Worm (Caenorhabditis elegans) whole organism, young adult: ENCODE data around the gene Y38E10A.35.

Experiments used
- atf-7 ChIP-seq: sonication (generic microtip); optimal IDR thresholded peaks from 2 replicates; lab custom pipeline; 2017; ENCODE audit warnings: mild to moderate bottlenecking, missing genetic modification characterization, missing compliant biosample characterization
- attf-6 ChIP-seq: fragments of 200-800 bp; sonication (Bioruptor generic); IDR thresholded peaks from 2 replicates; pipeline ENCODE4 v1.3.6; 2022; ENCODE audit warnings: missing genetic modification reagents, missing genetic modification characterization, missing compliant biosample characterization
- ceh-100 ChIP-seq: fragments of 200-800 bp; sonication (Bioruptor generic); IDR thresholded peaks from 2 replicates; pipeline ENCODE4 v1.3.6; 2022; ENCODE audit warnings: missing genetic modification reagents, missing genetic modification characterization, missing compliant biosample characterization
- dpl-1 ChIP-seq: fragments of 150-350 bp; optimal IDR thresholded peaks from 2 replicates; lab custom pipeline; 2014; ENCODE audit warnings: missing biosample characterization, missing genetic modification reagents, missing genetic modification characterization
- efl-1 ChIP-seq: fragments of 150-350 bp; optimal IDR thresholded peaks from 2 replicates; lab custom pipeline; 2014; ENCODE audit warnings: missing biosample characterization, missing genetic modification reagents, missing genetic modification characterization
- lir-1 ChIP-seq: fragments of 200-800 bp; sonication (Bioruptor generic); conservative IDR thresholded peaks from 2 replicates; pipeline ENCODE4 v1.3.6; 2022; ENCODE audit warnings: missing genetic modification reagents, missing genetic modification characterization, missing compliant biosample characterization
- nhr-90 ChIP-seq: sonication (generic microtip); optimal IDR thresholded peaks from 2 replicates; lab custom pipeline; 2016; ENCODE audit warnings: missing genotype, mild to moderate bottlenecking, missing genetic modification characterization, missing compliant biosample characterization
- pha-4 ChIP-seq: fragments of 150-350 bp; sonication (generic microtip); optimal IDR thresholded peaks from 2 replicates; lab custom pipeline; 2014; ENCODE audit warnings: missing biosample characterization, missing genetic modification reagents, missing genetic modification characterization
- repo-1 ChIP-seq: sonication (generic microtip); optimal IDR thresholded peaks from 2 replicates; lab custom pipeline; 2017; ENCODE audit warnings: mild to moderate bottlenecking, missing genetic modification characterization, missing compliant biosample characterization
- sdz-38 ChIP-seq: sonication (generic microtip); optimal IDR thresholded peaks from 2 replicates; lab custom pipeline; 2016; ENCODE audit warnings: missing genotype, missing genetic modification characterization, missing compliant biosample characterization
- snpc-1.1 ChIP-seq: sonication (generic microtip); optimal IDR thresholded peaks from 2 replicates; lab custom pipeline; 2017; ENCODE audit warnings: missing genetic modification characterization, mild to moderate bottlenecking, missing compliant biosample characterization, antibody characterized with exemption, moderate library complexity, missing genotype, missing genetic modification reagents; ENCODE audit not compliant: insufficient read depth
- sptf-2 ChIP-seq: fragments of 200-800 bp; sonication (Bioruptor generic); optimal IDR thresholded peaks from 2 replicates; lab custom pipeline; 2018; ENCODE audit warnings: mild to moderate bottlenecking, missing genetic modification characterization, missing compliant biosample characterization
- unc-62 ChIP-seq: fragments of 150-350 bp; optimal IDR thresholded peaks from 2 replicates; lab custom pipeline; 2014; ENCODE audit warnings: missing biosample characterization, missing genetic modification reagents, missing genetic modification characterization
- ztf-18 ChIP-seq: sonication (generic microtip); optimal IDR thresholded peaks from 2 replicates; lab custom pipeline; 2016; ENCODE audit warnings: missing genotype, mild to moderate bottlenecking, missing genetic modification characterization, missing compliant biosample characterization

DNA sequence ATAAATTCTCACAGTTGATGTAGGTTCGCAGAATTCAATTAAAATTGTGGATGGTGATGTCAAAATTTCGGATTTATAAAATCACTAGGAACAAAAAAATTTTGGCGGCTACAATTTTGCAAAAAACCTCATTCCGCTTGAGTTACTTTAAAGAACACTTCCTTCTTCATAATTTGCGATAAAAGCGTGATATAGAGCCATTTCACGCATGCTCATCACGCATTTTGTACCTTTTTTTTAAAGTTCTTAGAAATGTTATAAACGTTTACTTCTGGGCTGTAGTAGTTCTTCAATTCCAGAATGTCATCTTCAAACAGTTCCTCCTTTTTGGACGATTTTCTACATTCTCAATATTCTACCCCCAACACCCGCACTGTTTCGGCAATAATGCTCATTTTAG lies 44.7 kb downstream of the Y38E10A.35 start, which contains the start of gene srx-119:
- no peak for TF ChIP-seq attf-6 (GFP tag; lab: Robert Waterston, UW)
- TF ChIP-seq nhr-90 (tag; lab: Kevin White, UChicago) = no peak
- no peak for TF ChIP-seq snpc-1.1 (tag; lab: Kevin White, UChicago)
- no peak for TF ChIP-seq repo-1
- no peak for TF ChIP-seq ceh-100 (GFP tag; lab: Robert Waterston, UW)
- no peak for TF ChIP-seq sdz-38 (tag; lab: Kevin White, UChicago)
- TF ChIP-seq unc-62 (GFP tag; lab: Kevin White, UChicago) = no peak
- no peak for TF ChIP-seq dpl-1 (GFP tag; lab: Kevin White, UChicago)
- TF ChIP-seq sptf-2 = no peak
- no peak for TF ChIP-seq efl-1 (GFP tag; lab: Kevin White, UChicago)
- TF ChIP-seq pha-4 (tag; lab: Kevin White, UChicago) = no peak
- TF ChIP-seq ztf-18 (tag; lab: Kevin White, UChicago) = no peak
- no peak for TF ChIP-seq atf-7
- TF ChIP-seq lir-1 (GFP tag; lab: Robert Waterston, UW) = no peak
